Worm (Caenorhabditis elegans): Measurements from ENCODE around the gene cam-1.

cam-1 gene

DNA sequence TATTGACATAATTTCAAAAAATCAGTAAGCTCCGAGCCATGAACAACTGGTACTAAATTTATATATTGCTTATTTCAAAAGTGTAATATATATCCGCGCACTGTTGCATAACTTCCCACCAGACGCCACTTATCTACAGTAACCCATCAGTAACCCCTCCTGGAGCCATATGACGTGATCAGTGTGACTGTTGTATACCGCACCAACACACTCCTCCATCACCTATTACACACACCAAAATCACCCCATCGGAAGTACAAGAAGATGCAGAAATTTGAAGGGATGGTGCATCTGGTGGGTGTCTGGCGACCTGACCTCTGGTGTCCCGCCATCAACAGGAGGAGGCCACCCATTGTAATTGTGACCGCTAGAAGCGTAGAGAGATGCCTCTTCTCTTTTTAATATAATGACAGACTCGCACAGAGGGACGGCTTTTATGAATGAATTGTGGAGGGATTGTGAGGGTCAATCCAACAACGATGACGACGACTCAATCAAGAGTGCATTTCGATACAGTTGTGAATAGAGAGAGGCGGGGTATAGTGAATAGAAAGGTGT, 47.2 kb downstream of the cam-1 start:
- TF ChIP-seq cnd-1 (tag; optimal IDR thresholded peaks at IDR 0.05) (peak; percentile 67), mls-2 (tag; optimal IDR thresholded peaks at IDR 0.05) (peak; percentile 49), nhr-2 (tag; optimal IDR thresholded peaks at IDR 0.05) (peak; percentile 90), hlh-1 (tag; optimal IDR thresholded peaks at IDR 0.05) (peak; percentile 96), elt-3 (tag; optimal IDR thresholded peaks at IDR 0.05) (no peak), drap-1 (GFP tag; optimal IDR thresholded peaks at IDR 0.05) (no peak), tbx-8 (GFP tag; optimal IDR thresholded peaks at IDR 0.05) (peak; percentile 61), nhr-12 (tag; optimal IDR thresholded peaks at IDR 0.05) (no peak), snpc-4 (tag; optimal IDR thresholded peaks at IDR 0.05) (no peak), unc-62 (GFP tag; optimal IDR thresholded peaks at IDR 0.05) (peak; percentile 59), lin-32 (GFP tag; optimal IDR thresholded peaks at IDR 0.05) (peak; percentile 32), mep-1 (tag; optimal IDR thresholded peaks at IDR 0.05) (no peak), lin-13 (tag; optimal IDR thresholded peaks at IDR 0.05) (peak; percentile 3), M03D4.4 (tag; optimal IDR thresholded peaks at IDR 0.05) (peak; percentile 56), sptf-1 (tag; optimal IDR thresholded peaks at IDR 0.05) (peak; percentile 24)

DNA sequence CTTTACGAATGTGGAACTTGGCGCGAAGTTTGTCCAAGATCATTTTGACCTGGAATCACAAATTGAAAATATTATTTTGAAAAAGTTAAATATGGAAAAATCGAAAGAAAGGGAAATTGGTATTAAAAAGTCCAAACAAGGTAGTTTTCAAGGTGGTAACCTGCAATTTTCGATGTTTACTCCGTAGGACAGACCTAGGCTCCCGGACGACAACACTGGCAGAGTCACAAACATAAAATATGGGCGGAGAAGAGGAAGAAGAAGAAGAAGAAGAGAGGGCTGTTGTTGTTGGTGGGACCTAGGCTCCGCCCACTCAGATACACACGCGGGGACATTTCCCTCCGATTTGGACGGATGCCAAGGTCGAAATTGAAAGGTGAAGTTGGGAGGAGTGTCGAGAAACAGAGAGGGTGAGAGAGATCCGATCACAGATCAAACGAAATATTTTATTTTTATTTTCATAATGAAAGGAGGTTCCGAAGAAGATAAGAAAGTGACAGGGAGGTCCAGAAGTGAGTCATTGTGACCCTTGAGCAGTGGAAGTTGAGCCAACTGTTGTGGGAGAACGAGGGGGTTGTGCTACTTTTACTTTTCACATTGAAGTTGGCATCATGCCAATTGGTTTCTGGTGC, 48.1 kb downstream of the cam-1 start, which contains the start of gene aqp-2:
aqp-2 (minus strand) TSS at position 51 of the 632 bp plus-strand sequence.
- no peak for TF ChIP-seq ces-1 (GFP tag; optimal IDR thresholded peaks at IDR 0.05)
- no peak for TF ChIP-seq pha-4 (tag; optimal IDR thresholded peaks at IDR 0.05)
- no peak for TF ChIP-seq M03D4.4 (tag; optimal IDR thresholded peaks at IDR 0.05)
- TF ChIP-seq unc-120 (tag; optimal IDR thresholded peaks at IDR 0.05; ENCODE audit: poor library complexity, severe bottlenecking): peak; percentile 45
- TF ChIP-seq snpc-4 (tag; optimal IDR thresholded peaks at IDR 0.05): no peak
- TF ChIP-seq tbx-8 (GFP tag; optimal IDR thresholded peaks at IDR 0.05): no peak
- no peak for TF ChIP-seq ceh-43 (GFP tag; optimal IDR thresholded peaks at IDR 0.05)
- TF ChIP-seq sem-2 (GFP tag; optimal IDR thresholded peaks at IDR 0.05): no peak
- peak; percentile 88 for TF ChIP-seq unc-62 (GFP tag; optimal IDR thresholded peaks at IDR 0.05)
- TF ChIP-seq elt-3 (tag; optimal IDR thresholded peaks at IDR 0.05): no peak
- no peak for TF ChIP-seq zip-8 (tag; optimal IDR thresholded peaks at IDR 0.05)
- no peak for TF ChIP-seq ztf-11 (tag; optimal IDR thresholded peaks at IDR 0.05)
- no peak for TF ChIP-seq nhr-12 (tag; optimal IDR thresholded peaks at IDR 0.05)
- peak; percentile 25 for TF ChIP-seq mep-1 (tag; optimal IDR thresholded peaks at IDR 0.05)
- no peak for TF ChIP-seq ceh-83 (GFP tag; optimal IDR thresholded peaks at IDR 0.05)
- peak; percentile 51 for TF ChIP-seq blmp-1 (tag; optimal IDR thresholded peaks at IDR 0.05)
- TF ChIP-seq hlh-1 (tag; optimal IDR thresholded peaks at IDR 0.05): peak; percentile 72

DNA sequence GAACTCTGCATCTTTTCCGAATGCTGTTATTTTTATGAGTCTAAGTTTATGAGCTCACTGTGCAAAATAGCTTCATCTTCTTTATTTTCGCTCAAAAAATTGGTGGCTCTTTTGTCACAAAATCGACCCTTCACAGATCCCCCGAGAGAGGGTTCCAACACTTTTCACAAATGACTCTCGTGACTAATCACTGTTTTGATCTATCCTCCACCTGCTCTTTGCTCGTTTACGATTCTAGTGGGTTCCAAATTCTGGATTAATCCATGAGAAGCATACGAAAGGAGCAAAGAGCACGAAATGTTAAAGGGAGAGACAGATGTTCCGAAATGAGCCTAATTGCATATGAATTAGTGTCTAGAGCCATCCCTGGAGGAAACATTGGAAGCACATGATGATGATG, 48.7 kb downstream of the cam-1 start:
- TF ChIP-seq lin-32 (GFP tag; optimal IDR thresholded peaks at IDR 0.05): peak; percentile 23
- TF ChIP-seq bed-3 (GFP tag; optimal IDR thresholded peaks at IDR 0.05): no peak
- no peak for TF ChIP-seq sem-2 (GFP tag; optimal IDR thresholded peaks at IDR 0.05)
- TF ChIP-seq ces-1 (GFP tag; optimal IDR thresholded peaks at IDR 0.05): peak; percentile 78
- no peak for TF ChIP-seq mep-1 (tag; optimal IDR thresholded peaks at IDR 0.05)

DNA sequence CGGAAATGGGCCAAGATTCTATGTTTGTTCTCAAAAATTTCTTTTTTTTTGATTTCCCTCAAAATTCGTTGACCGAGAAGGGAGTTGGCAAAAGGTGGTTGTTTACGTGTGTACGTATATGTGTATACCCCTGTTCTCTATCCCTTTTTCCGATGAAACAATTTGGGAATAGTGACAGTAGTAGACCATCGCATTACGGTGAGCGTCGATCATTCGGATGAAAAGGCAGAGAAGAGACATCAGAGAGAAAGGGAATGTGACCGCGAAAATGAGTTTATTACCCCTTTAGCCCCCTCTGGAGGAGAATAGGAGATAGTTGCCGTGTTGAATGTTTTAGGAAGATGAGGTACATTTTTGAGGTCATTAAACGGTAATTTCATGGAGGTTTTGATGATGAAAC, 50.1 kb downstream of the cam-1 start:
- TF ChIP-seq ham-2 (GFP tag; optimal IDR thresholded peaks at IDR 0.05) (peak; percentile 29), nhr-237 (tag; optimal IDR thresholded peaks at IDR 0.05) (no peak), blmp-1 (tag; optimal IDR thresholded peaks at IDR 0.05) (peak; percentile 34), elt-1 (tag; optimal IDR thresholded peaks at IDR 0.05; ENCODE audit: borderline replicate concordance, insufficient read depth) (no peak)

DNA sequence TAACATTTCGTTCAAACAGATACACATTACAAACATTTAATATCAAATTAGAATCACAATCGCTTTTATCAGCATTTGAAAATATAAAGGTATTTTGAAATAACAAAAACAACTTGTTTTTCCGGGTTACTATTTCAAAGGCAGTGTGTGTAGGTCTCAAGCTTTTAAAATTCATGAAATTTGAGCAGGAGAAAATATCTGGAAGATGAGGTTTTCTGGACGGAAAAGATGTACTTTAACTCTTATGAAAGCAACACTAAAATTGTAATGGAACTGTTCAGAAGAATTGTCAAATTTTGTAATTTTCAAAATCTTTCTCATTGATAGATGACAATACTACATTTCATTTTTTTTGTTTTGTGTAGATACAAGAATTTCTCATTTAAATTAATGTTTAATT, 51.5 kb downstream of the cam-1 start:
- peak; percentile 52 for TF ChIP-seq ceh-83 (GFP tag; optimal IDR thresholded peaks at IDR 0.05)
- TF ChIP-seq nhr-12 (tag; optimal IDR thresholded peaks at IDR 0.05): no peak

DNA sequence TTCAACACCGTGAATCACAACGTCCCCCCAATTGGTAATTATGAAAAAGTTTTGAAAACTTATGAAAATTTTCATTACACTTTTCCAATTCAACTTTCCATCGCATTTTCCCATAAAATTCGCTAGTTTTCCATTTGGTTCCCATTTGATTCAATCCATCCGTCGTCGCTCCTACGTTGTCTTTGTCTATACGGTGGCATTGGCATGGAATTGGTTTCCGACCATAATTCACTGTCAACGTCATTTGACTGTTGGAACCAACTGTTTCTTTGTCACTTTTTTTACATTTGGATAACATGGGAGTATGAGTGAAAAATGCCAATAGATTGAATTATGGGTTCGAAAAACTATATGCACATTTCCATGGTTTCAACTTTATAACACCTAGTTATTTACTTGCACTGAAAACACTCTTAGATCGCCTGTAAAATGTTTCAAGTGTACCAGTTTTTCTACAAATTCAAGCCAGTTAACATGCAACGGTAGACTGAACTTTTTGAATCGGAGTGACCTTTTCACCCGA, 52.0 kb downstream of the cam-1 start:
- TF ChIP-seq lsy-2 (tag; optimal IDR thresholded peaks at IDR 0.05) (no peak), ceh-43 (GFP tag; optimal IDR thresholded peaks at IDR 0.05) (no peak), mls-2 (tag; optimal IDR thresholded peaks at IDR 0.05) (peak; percentile 24), M03D4.4 (tag; optimal IDR thresholded peaks at IDR 0.05) (peak; percentile 23), ham-2 (GFP tag; optimal IDR thresholded peaks at IDR 0.05) (no peak), ceh-39 (tag; optimal IDR thresholded peaks at IDR 0.05) (no peak), nhr-2 (tag; optimal IDR thresholded peaks at IDR 0.05) (no peak), sptf-1 (tag; optimal IDR thresholded peaks at IDR 0.05) (peak; percentile 35), cnd-1 (tag; optimal IDR thresholded peaks at IDR 0.05) (peak; percentile 22), ceh-83 (GFP tag; optimal IDR thresholded peaks at IDR 0.05) (peak; percentile 70), lin-13 (tag; optimal IDR thresholded peaks at IDR 0.05) (no peak), ces-1 (GFP tag; optimal IDR thresholded peaks at IDR 0.05) (peak; percentile 9)

Measured in whole organism, mixed stage, embryonic.